Worm (Caenorhabditis elegans): ENCODE results near the gene W03C9.8.

The W03C9.8 gene

DNA sequence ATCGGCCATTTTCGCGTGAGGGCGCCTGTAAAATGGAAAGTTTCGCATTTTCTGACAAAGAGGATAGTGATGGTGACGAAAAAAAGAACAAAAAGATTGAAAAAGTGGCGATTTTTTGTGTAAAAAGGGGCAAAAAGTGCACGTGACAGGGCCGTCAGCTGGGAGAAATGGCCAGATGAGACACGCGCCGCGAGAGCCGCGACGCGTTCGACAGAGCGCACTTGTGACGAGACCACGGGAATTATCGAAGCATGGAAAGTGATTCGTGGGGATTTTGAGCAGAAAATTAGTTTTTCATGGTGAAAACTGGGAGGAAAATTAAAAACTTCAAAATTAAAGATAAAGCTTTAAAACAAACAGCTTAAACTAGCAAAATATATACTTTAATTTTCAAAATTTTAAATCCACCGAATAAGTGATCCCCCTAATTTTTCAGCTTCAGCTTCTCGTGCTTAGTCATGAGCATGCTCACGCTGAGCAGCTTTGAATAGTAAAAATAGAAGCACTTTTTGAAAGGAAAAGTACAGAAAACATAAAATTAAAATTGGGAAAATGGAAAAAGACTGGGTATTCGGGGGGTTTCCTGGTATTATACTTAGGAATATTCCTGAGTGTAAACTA, 19.1 kb downstream of the W03C9.8 start, which contains the start of gene W03C9.5 (continued):
- TF ChIP-seq K02D7.2 (tag; optimal IDR thresholded peaks at IDR 0.05), result peak; percentile 38
- TF ChIP-seq hlh-13 (GFP tag; optimal IDR thresholded peaks at IDR 0.05), result peak; percentile 58
- TF ChIP-seq elt-2 (tag; optimal IDR thresholded peaks at IDR 0.05), result peak; percentile 95
- peak; percentile 69 for TF ChIP-seq pha-2 (tag; optimal IDR thresholded peaks at IDR 0.05)
- peak; percentile 62 for TF ChIP-seq che-1 (tag; optimal IDR thresholded peaks at IDR 0.05)
- TF ChIP-seq hlh-6 (tag; optimal IDR thresholded peaks at IDR 0.05), result peak; percentile 78
- 0 out of 2 replicates have a peak, but pooled peaks have one; percentile 18 for TF ChIP-seq sox-2 (GFP tag; IDR thresholded peaks at IDR 0.05)
- peak; percentile 95 for TF ChIP-seq zip-5 (tag; optimal IDR thresholded peaks at IDR 0.05)
- TF ChIP-seq pqm-1 (tag; optimal IDR thresholded peaks at IDR 0.05), result peak; percentile 98
- TF ChIP-seq ceh-14 (tag; optimal IDR thresholded peaks at IDR 0.05), result peak; percentile 98
- TF ChIP-seq ceh-31 (tag; optimal IDR thresholded peaks at IDR 0.05), result peak; percentile 100
- peak; percentile 98 for TF ChIP-seq F13H6.1 (tag; optimal IDR thresholded peaks at IDR 0.05)
- peak; percentile 73 for TF ChIP-seq fkh-6 (tag; optimal IDR thresholded peaks at IDR 0.05)
- no peak for TF ChIP-seq K09A11.1 (tag; optimal IDR thresholded peaks at IDR 0.05; ENCODE audit: insufficient read depth)
- TF ChIP-seq pros-1 (tag; optimal IDR thresholded peaks at IDR 0.05), result peak; percentile 29
- TF ChIP-seq odd-2 (tag; optimal IDR thresholded peaks at IDR 0.05), result no peak
- TF ChIP-seq sdc-2 (tag; optimal IDR thresholded peaks at IDR 0.05), result peak; percentile 74
- TF ChIP-seq ztf-16 (tag; optimal IDR thresholded peaks at IDR 0.05), result peak; percentile 88
- peak; percentile 72 for TF ChIP-seq dve-1 (tag; optimal IDR thresholded peaks at IDR 0.05)
- TF ChIP-seq ceh-24 (tag; optimal IDR thresholded peaks at IDR 0.05), result no peak
- TF ChIP-seq sox-4 (tag; optimal IDR thresholded peaks at IDR 0.05), result peak; percentile 70
- TF ChIP-seq nfya-1 (tag; optimal IDR thresholded peaks at IDR 0.05), result peak; percentile 80
- TF ChIP-seq unc-3 (GFP tag; conservative IDR thresholded peaks at IDR 0.05), result peak; percentile 72; the same call in 1 of the 2 replicates
- peak; percentile 89 for TF ChIP-seq unc-3 (tag; optimal IDR thresholded peaks at IDR 0.05)
- peak; percentile 47 for TF ChIP-seq ceh-6 (GFP tag; optimal IDR thresholded peaks at IDR 0.05)
- peak; percentile 98 for TF ChIP-seq ceh-2 (tag; optimal IDR thresholded peaks at IDR 0.05)
- TF ChIP-seq gmeb-2 (tag; optimal IDR thresholded peaks at IDR 0.05), result peak; percentile 21
- TF ChIP-seq lim-6 (tag; optimal IDR thresholded peaks at IDR 0.05), result peak; percentile 99
- TF ChIP-seq lin-11 (tag; optimal IDR thresholded peaks at IDR 0.05), result peak; percentile 39
- TF ChIP-seq ceh-22 (tag; optimal IDR thresholded peaks at IDR 0.05), result no peak
- peak; percentile 75 for TF ChIP-seq unc-55 (GFP tag; optimal IDR thresholded peaks at IDR 0.05)
- peak; percentile 99 for TF ChIP-seq tbx-2 (tag; optimal IDR thresholded peaks at IDR 0.05)
- TF ChIP-seq elt-4 (tag; optimal IDR thresholded peaks at IDR 0.05), result no peak
- TF ChIP-seq T23F11.4 (GFP tag; optimal IDR thresholded peaks at IDR 0.05), result peak; percentile 62
- TF ChIP-seq eyg-1 (tag; optimal IDR thresholded peaks at IDR 0.05), result peak; percentile 90
- peak; percentile 99 for TF ChIP-seq C08G9.2 (tag; optimal IDR thresholded peaks at IDR 0.05)
- peak; percentile 96 for TF ChIP-seq ets-4 (tag; optimal IDR thresholded peaks at IDR 0.05)
- TF ChIP-seq madf-2 (tag; optimal IDR thresholded peaks at IDR 0.05), result peak; percentile 86

DNA sequence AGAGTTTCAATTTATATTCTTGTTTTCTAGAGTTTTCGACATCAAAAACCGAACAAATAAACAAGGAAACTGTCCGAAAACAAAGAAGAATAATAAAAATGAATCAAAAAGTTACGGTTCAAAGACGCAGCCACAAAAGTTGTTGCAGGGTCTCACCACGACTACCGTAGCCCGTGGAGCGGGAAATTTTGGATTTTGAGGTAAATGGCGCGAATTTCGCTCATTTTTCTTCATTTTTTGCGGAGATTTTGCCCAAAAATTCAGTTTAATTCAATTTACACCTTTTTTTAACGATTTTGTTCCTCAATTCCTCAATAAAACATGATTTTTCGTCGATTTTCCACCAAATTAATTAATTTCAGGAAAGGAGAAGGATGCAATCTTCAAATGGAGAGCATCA, 19.7 kb downstream of the W03C9.8 start, which contains the start of gene mex-1:
Gene mex-1 (plus strand): TSS at position 363 of the 400 bp plus-strand sequence.
- TF ChIP-seq sox-2 (GFP tag; IDR thresholded peaks at IDR 0.05), result no peak
- TF ChIP-seq syd-9 (tag; optimal IDR thresholded peaks at IDR 0.05), result no peak
- no peak for TF ChIP-seq che-1 (tag; optimal IDR thresholded peaks at IDR 0.05)
- TF ChIP-seq odd-2 (tag; optimal IDR thresholded peaks at IDR 0.05), result no peak
- no peak for TF ChIP-seq hlh-13 (GFP tag; optimal IDR thresholded peaks at IDR 0.05)
- no peak for TF ChIP-seq rnt-1 (tag; optimal IDR thresholded peaks at IDR 0.05)
- no peak for TF ChIP-seq ceh-30 (tag; optimal IDR thresholded peaks at IDR 0.05)
- no peak for TF ChIP-seq unc-86 (tag; optimal IDR thresholded peaks at IDR 0.05)
- TF ChIP-seq ceh-34 (tag; optimal IDR thresholded peaks at IDR 0.05), result no peak
- TF ChIP-seq zip-5 (tag; optimal IDR thresholded peaks at IDR 0.05), result no peak
- no peak for TF ChIP-seq ceh-48 (tag; optimal IDR thresholded peaks at IDR 0.05)
- no peak for TF ChIP-seq sdc-2 (tag; optimal IDR thresholded peaks at IDR 0.05)
- TF ChIP-seq pros-1 (tag; optimal IDR thresholded peaks at IDR 0.05), result no peak
- no peak for TF ChIP-seq ztf-16 (tag; optimal IDR thresholded peaks at IDR 0.05)
- no peak for TF ChIP-seq npax-4 (tag; optimal IDR thresholded peaks at IDR 0.05)
- TF ChIP-seq ceh-24 (tag; optimal IDR thresholded peaks at IDR 0.05), result no peak
